Fruit fly (Drosophila melanogaster) whole organism, adult: ENCODE results near the gene ver.

Experiments used
- CG33017 ChIP-seq: fragments of 200-800 bp; sonication (Bioruptor generic); optimal IDR thresholded peaks from 2 replicates; lab custom pipeline; 2018; ENCODE audit warnings: missing biosample characterization, mild to moderate bottlenecking, missing genetic modification characterization, moderate library complexity
- CG7045 ChIP-seq: fragments of 200-800 bp; sonication (Bioruptor generic); optimal IDR thresholded peaks from 2 replicates; lab custom pipeline; 2017; ENCODE audit warnings: missing biosample characterization, mild to moderate bottlenecking, missing genetic modification characterization
- CG7101 ChIP-seq: fragments of 200-800 bp; sonication (Bioruptor generic); optimal IDR thresholded peaks from 2 replicates; lab custom pipeline; 2018; ENCODE audit warnings: missing biosample characterization, mild to moderate bottlenecking, missing genetic modification characterization, moderate library complexity
- Hr96 ChIP-seq: fragments of 200-800 bp; sonication (Bioruptor generic); optimal IDR thresholded peaks from 2 replicates; lab custom pipeline; 2016; ENCODE audit warnings: missing biosample characterization, missing genetic modification characterization
- cic ChIP-seq: fragments of 200-800 bp; sonication (Bioruptor generic); optimal IDR thresholded peaks from 2 replicates; lab custom pipeline; 2017; ENCODE audit warnings: missing biosample characterization, mild to moderate bottlenecking, missing genetic modification characterization, moderate library complexity

DNA sequence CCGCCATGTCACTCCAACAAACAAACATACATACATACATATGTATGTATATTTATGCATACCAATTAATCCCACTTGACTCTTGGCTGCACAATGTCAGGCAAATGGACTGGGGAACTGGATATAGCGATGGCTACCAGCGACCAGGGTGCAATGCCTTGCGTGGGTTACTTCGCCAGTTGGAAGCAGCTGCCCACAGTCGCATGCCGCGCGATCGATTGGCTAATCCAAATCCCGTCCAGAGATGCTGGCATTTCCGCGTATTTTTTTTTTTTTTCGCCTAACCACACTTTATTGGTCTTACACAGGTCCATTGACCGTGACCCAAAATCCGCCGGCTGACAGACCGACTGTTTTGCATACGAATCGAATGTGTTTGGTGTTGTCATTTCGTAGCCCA, 29.5 kb upstream of the ver start:
- TF ChIP-seq CG7045 (GFP tag; lab: Kevin White, UChicago) = no peak
- TF ChIP-seq CG7101 (tag; lab: Kevin White, UChicago) = no peak
- TF ChIP-seq cic = no peak
- no peak for TF ChIP-seq Hr96 (GFP tag; lab: Kevin White, UChicago)
- no peak for TF ChIP-seq CG33017 (tag; lab: Kevin White, UChicago)
